Fruit fly (Drosophila melanogaster) whole organism, embryonic: ENCODE results near the gene Spec2.

Experiments
- Ada2b ChIP-seq: fragments of 200-800 bp; sonication (Bioruptor generic); IDR thresholded peaks from 2 replicates; pipeline ENCODE4 v1.3.6; 2022; ENCODE audit warnings: missing biosample characterization, missing genetic modification characterization
- BEAF-32 ChIP-seq: fragments of 200-800 bp; sonication (Bioruptor generic); optimal IDR thresholded peaks from 3 replicates; lab custom pipeline; 2017; ENCODE audit warnings: missing biosample characterization, missing genetic modification characterization, mild to moderate bottlenecking, moderate library complexity, missing genetic modification reagents
- CG10462 ChIP-seq: fragments of 200-800 bp; sonication (Bioruptor generic); optimal IDR thresholded peaks from 2 replicates; lab custom pipeline; 2016; ENCODE audit warnings: missing biosample characterization, missing genetic modification characterization
- CG10654 ChIP-seq: fragments of 200-800 bp; sonication (Bioruptor generic); optimal IDR thresholded peaks from 2 replicates; lab custom pipeline; 2016; ENCODE audit warnings: missing biosample characterization, missing genetic modification characterization
- CG11504 ChIP-seq: fragments of 200-800 bp; sonication (Bioruptor generic); optimal IDR thresholded peaks from 3 replicates; lab custom pipeline; 2019; ENCODE audit warnings: missing biosample characterization, mild to moderate bottlenecking, missing genetic modification characterization, moderate library complexity
- CG15073 ChIP-seq: fragments of 200-800 bp; sonication (Bioruptor generic); optimal IDR thresholded peaks from 2 replicates; lab custom pipeline; 2016; ENCODE audit warnings: missing biosample characterization, missing genetic modification characterization
- CG15514 ChIP-seq: fragments of 200-800 bp; sonication (Bioruptor generic); optimal IDR thresholded peaks from 3 replicates; lab custom pipeline; 2017; ENCODE audit warnings: missing biosample characterization, missing genetic modification characterization, mild to moderate bottlenecking, moderate library complexity, missing genetic modification reagents
- CG1602 ChIP-seq: fragments of 200-800 bp; sonication (Bioruptor generic); optimal IDR thresholded peaks from 3 replicates; lab custom pipeline; 2016; ENCODE audit warnings: missing biosample characterization, missing genetic modification characterization
- CG18262 ChIP-seq: fragments of 200-800 bp; optimal IDR thresholded peaks from 3 replicates; lab custom pipeline; 2019; ENCODE audit warnings: missing biosample characterization, mild to moderate bottlenecking, missing genetic modification characterization, moderate library complexity
- CG2116 ChIP-seq: fragments of 200-800 bp; sonication (Bioruptor generic); optimal IDR thresholded peaks from 3 replicates; lab custom pipeline; 2018; ENCODE audit warnings: missing biosample characterization, mild to moderate bottlenecking, missing genetic modification characterization
- CG2875 ChIP-seq: fragments of 200-800 bp; sonication (Bioruptor generic); optimal IDR thresholded peaks from 2 replicates; lab custom pipeline; 2017; ENCODE audit warnings: missing biosample characterization, mild to moderate bottlenecking, missing genetic modification characterization, missing genetic modification reagents
- CG32767 ChIP-seq: fragments of 200-800 bp; sonication (Bioruptor generic); IDR thresholded peaks from 2 replicates; pipeline ENCODE4 v1.3.6; 2022; ENCODE audit warnings: missing biosample characterization, missing genetic modification characterization
- CG4730 ChIP-seq: fragments of 200-800 bp; sonication (Bioruptor generic); IDR thresholded peaks from 2 replicates; pipeline ENCODE4 v1.3.6; 2022; ENCODE audit warnings: missing biosample characterization, missing genetic modification characterization
- CG7963 ChIP-seq: fragments of 200-800 bp; sonication (Bioruptor generic); IDR thresholded peaks from 3 replicates; pipeline ENCODE4 v1.3.6; 2022; ENCODE audit warnings: missing biosample characterization, missing genetic modification characterization; ENCODE audit not compliant: partially characterized antibody
- CG9609 ChIP-seq: fragments of 200-800 bp; sonication (Bioruptor generic); optimal IDR thresholded peaks from 3 replicates; lab custom pipeline; 2016; ENCODE audit warnings: missing biosample characterization, missing genetic modification characterization
- Chrac-16 ChIP-seq: fragments of 200-800 bp; sonication (Bioruptor generic); optimal IDR thresholded peaks from 3 replicates; lab custom pipeline; 2016; ENCODE audit warnings: missing biosample characterization, missing genetic modification characterization
- Dref ChIP-seq: fragments of 200-800 bp; sonication (Bioruptor generic); IDR thresholded peaks from 2 replicates; pipeline ENCODE4 v1.3.6; 2022; ENCODE audit warnings: missing biosample characterization, missing genetic modification characterization
- ERR ChIP-seq: fragments of 200-800 bp; sonication (Bioruptor generic); optimal IDR thresholded peaks from 2 replicates; lab custom pipeline; 2016; ENCODE audit warnings: missing biosample characterization, missing genetic modification characterization
- HLH4C ChIP-seq: fragments of 200-800 bp; sonication (Bioruptor generic); IDR thresholded peaks from 3 replicates; pipeline ENCODE4 v1.3.6; 2022; ENCODE audit warnings: missing biosample characterization, missing genetic modification characterization; ENCODE audit not compliant: partially characterized antibody
- HmgZ ChIP-seq: fragments of 200-800 bp; sonication (Bioruptor generic); optimal IDR thresholded peaks from 2 replicates; lab custom pipeline; 2018; ENCODE audit warnings: missing biosample characterization, mild to moderate bottlenecking, missing genetic modification characterization
- Hr3 ChIP-seq: fragments of 200-800 bp; sonication (Bioruptor generic); optimal IDR thresholded peaks from 3 replicates; lab custom pipeline; 2016; ENCODE audit warnings: missing biosample characterization, missing genetic modification characterization
- Meics ChIP-seq: fragments of 200-800 bp; sonication (Bioruptor generic); optimal IDR thresholded peaks from 2 replicates; lab custom pipeline; 2017; ENCODE audit warnings: missing biosample characterization, mild to moderate bottlenecking, missing genetic modification characterization
- NC2α ChIP-seq: fragments of 200-800 bp; sonication (Bioruptor generic); optimal IDR thresholded peaks from 2 replicates; lab custom pipeline; 2016; ENCODE audit warnings: missing biosample characterization, missing genetic modification characterization
- Ravus ChIP-seq: fragments of 200-800 bp; sonication (Bioruptor generic); IDR thresholded peaks from 2 replicates; pipeline ENCODE4 v1.3.6; 2022; ENCODE audit warnings: missing biosample characterization, missing genetic modification characterization
- Scr ChIP-seq: fragments of 200-800 bp; sonication (Bioruptor generic); IDR thresholded peaks from 2 replicates; pipeline ENCODE4 v1.3.6; 2022; ENCODE audit warnings: missing biosample characterization, missing genetic modification characterization; ENCODE audit not compliant: partially characterized antibody
- Sin3A ChIP-seq: fragments of >200 bp; optimal IDR thresholded peaks from 2 replicates; lab custom pipeline; 2018
- Six4 ChIP-seq: fragments of 200-800 bp; sonication (Bioruptor generic); optimal IDR thresholded peaks from 2 replicates; lab custom pipeline; 2016; ENCODE audit warnings: missing biosample characterization, missing genetic modification characterization
- Trl ChIP-seq, 3 experiments: fragments of >200 bp in 2 of 3; fragments of 200-800 bp in 1 of 3; sonication (Bioruptor generic) in 1 of 3; optimal IDR thresholded peaks; 2 replicates in 1 of 3; 3 replicates in 2 of 3; lab custom pipeline; 2016 to 2017; ENCODE audit warnings: missing biosample characterization in 1 of 3, missing genetic modification characterization in 1 of 3
- Vsx1 ChIP-seq: fragments of 200-800 bp; sonication (Bioruptor generic); optimal IDR thresholded peaks from 2 replicates; lab custom pipeline; 2017; ENCODE audit warnings: missing biosample characterization, mild to moderate bottlenecking, missing genetic modification characterization, missing genetic modification reagents
- Xbp1 ChIP-seq: fragments of 200-800 bp; sonication (Bioruptor generic); optimal IDR thresholded peaks from 3 replicates; lab custom pipeline; 2016; ENCODE audit warnings: missing biosample characterization, mild to moderate bottlenecking, missing genetic modification characterization
- amos ChIP-seq: fragments of 200-800 bp; sonication (Bioruptor generic); IDR thresholded peaks from 2 replicates; pipeline ENCODE4 v1.3.6; 2022; ENCODE audit warnings: missing biosample characterization, missing genetic modification characterization; ENCODE audit not compliant: partially characterized antibody
- ap ChIP-seq: fragments of 200-800 bp; sonication (Bioruptor generic); IDR thresholded peaks from 2 replicates; pipeline ENCODE4 v1.3.6; 2022; ENCODE audit warnings: missing biosample characterization, missing genetic modification characterization
- croc ChIP-seq: fragments of 200-800 bp; sonication (Bioruptor generic); conservative IDR thresholded peaks from 3 replicates; pipeline ENCODE4 v1.3.6; 2022; ENCODE audit warnings: missing biosample characterization, missing genetic modification characterization
- dimm ChIP-seq: fragments of 200-800 bp; sonication (Bioruptor generic); IDR thresholded peaks from 2 replicates; pipeline ENCODE4 v1.3.6; 2022; ENCODE audit warnings: missing biosample characterization, missing genetic modification characterization
- gce ChIP-seq: fragments of 200-800 bp; sonication (Bioruptor generic); IDR thresholded peaks from 3 replicates; pipeline ENCODE4 v1.3.6; 2022; ENCODE audit warnings: missing biosample characterization, missing genetic modification characterization
- her ChIP-seq: fragments of 200-800 bp; sonication (Bioruptor generic); optimal IDR thresholded peaks from 2 replicates; lab custom pipeline; 2016; ENCODE audit warnings: missing biosample characterization, missing genetic modification characterization
- inv ChIP-seq: fragments of 200-800 bp; sonication (Bioruptor generic); IDR thresholded peaks from 2 replicates; pipeline ENCODE4 v1.3.6; 2022; ENCODE audit warnings: missing biosample characterization, missing genetic modification characterization; ENCODE audit not compliant: partially characterized antibody
- maf-S ChIP-seq: fragments of 200-800 bp; sonication (Bioruptor generic); optimal IDR thresholded peaks from 2 replicates; lab custom pipeline; 2016; ENCODE audit warnings: missing biosample characterization, missing genetic modification characterization
- pzg ChIP-seq: fragments of 200-800 bp; sonication (Bioruptor generic); optimal IDR thresholded peaks from 3 replicates; lab custom pipeline; 2018; ENCODE audit warnings: missing biosample characterization, mild to moderate bottlenecking, missing genetic modification characterization, moderate library complexity
- salm ChIP-seq: fragments of 200-800 bp; sonication (Bioruptor generic); optimal IDR thresholded peaks from 2 replicates; lab custom pipeline; 2018; ENCODE audit warnings: missing biosample characterization, mild to moderate bottlenecking, missing genetic modification characterization
- sr ChIP-seq: fragments of 200-800 bp; sonication (Bioruptor generic); IDR thresholded peaks from 3 replicates; pipeline ENCODE4 v1.3.6; 2022; ENCODE audit warnings: missing biosample characterization, missing genetic modification characterization
- sug ChIP-seq: fragments of 200-800 bp; optimal IDR thresholded peaks from 2 replicates; lab custom pipeline; 2019; ENCODE audit warnings: missing biosample characterization, mild to moderate bottlenecking, missing genetic modification characterization, moderate library complexity
- tll ChIP-seq, 2 experiments: fragments of 200-800 bp in 1 of 2; fragments of >200 bp in 1 of 2; sonication (Bioruptor generic) in 1 of 2; optimal IDR thresholded peaks; 2 replicates each; lab custom pipeline; 2017 to 2019; ENCODE audit warnings: missing biosample characterization in 2 of 2, missing genetic modification characterization in 2 of 2, mild to moderate bottlenecking in 1 of 2, moderate library complexity in 1 of 2
- ttk ChIP-seq: fragments of 200-800 bp; sonication (Bioruptor generic); IDR thresholded peaks from 2 replicates; pipeline ENCODE4 v2.1.2; 2022; ENCODE audit warnings: missing biosample characterization, missing genetic modification characterization
- usp ChIP-seq: fragments of >200 bp; optimal IDR thresholded peaks from 2 replicates; lab custom pipeline; 2017; ENCODE audit warnings: missing biosample characterization, missing genetic modification characterization
- vfl ChIP-seq: fragments of 200-800 bp; sonication (Bioruptor generic); optimal IDR thresholded peaks from 2 replicates; lab custom pipeline; 2016; ENCODE audit warnings: missing biosample characterization, missing genetic modification characterization
- vnd ChIP-seq: fragments of 200-800 bp; sonication (Bioruptor generic); IDR thresholded peaks from 3 replicates; pipeline ENCODE4 v1.3.6; 2022; ENCODE audit warnings: missing biosample characterization, missing genetic modification characterization; ENCODE audit not compliant: partially characterized antibody

Gene Spec2

DNA sequence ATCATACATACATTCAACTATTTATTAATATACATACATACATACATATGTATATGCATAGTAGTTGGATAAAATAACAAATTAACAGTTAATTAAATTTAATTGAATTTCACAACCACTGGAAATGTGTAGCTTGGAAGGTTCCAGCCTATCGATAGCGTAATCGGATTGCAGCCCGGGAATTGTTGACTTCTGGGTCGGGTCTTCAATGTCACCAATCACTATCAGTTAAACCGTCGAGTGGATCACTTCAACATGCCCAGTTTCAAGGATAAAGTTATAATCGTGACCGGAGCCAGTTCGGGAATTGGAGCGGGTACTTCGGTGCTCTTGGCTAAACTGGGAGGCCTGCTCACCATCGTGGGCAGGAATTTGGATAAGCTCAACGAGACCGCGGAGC is 9.5 kb upstream of the Spec2 start, which contains the start of gene CG12171 (continued):
- TF ChIP-seq CG18262 (tag; lab: Kevin White, UChicago) = no peak
- no peak for TF ChIP-seq CG9609 (GFP tag; lab: Kevin White, UChicago)
- TF ChIP-seq NC2α (GFP tag; lab: Kevin White, UChicago) = no peak
- peak; percentile 52 for TF ChIP-seq BEAF-32 (GFP tag; lab: Kevin White, UChicago)
- TF ChIP-seq ap (GFP tag; lab: Robert Waterston, UW) = no peak
- TF ChIP-seq CG1602 = no peak
- TF ChIP-seq CG4730 = no peak
- no peak for TF ChIP-seq CG10462 (GFP tag; lab: Kevin White, UChicago)
- TF ChIP-seq ttk = no peak
- no peak for TF ChIP-seq her (GFP tag; lab: Kevin White, UChicago)
- TF ChIP-seq Ravus = no peak
- no peak for TF ChIP-seq Trl (optimal IDR thresholded peaks at IDR 0.05; lab: Kevin White, UChicago)
- TF ChIP-seq Trl (GFP tag; optimal IDR thresholded peaks at IDR 0.05; lab: Kevin White, UChicago) = no peak
- TF ChIP-seq Meics = no peak
- TF ChIP-seq inv (GFP tag; lab: Robert Waterston, UW) = 0 out of 2 replicates have a peak, but pooled peaks have one; percentile 18
- peak; percentile 49; the same call in 1 of the 3 replicates for TF ChIP-seq vnd
- TF ChIP-seq CG32767 (GFP tag; lab: Robert Waterston, UW) = no peak
- TF ChIP-seq HmgZ (tag; lab: Kevin White, UChicago) = peak; percentile 13
- no peak for TF ChIP-seq sr (GFP tag; lab: Robert Waterston, UW)
- TF ChIP-seq sug (tag; lab: Kevin White, UChicago) = peak; percentile 16
- peak; percentile 60 for TF ChIP-seq Dref (GFP tag; lab: Robert Waterston, UW)
- no peak for TF ChIP-seq salm (tag; lab: Kevin White, UChicago)
- TF ChIP-seq CG10654 (GFP tag; lab: Kevin White, UChicago) = no peak
- no peak for TF ChIP-seq Vsx1 (GFP tag; lab: Kevin White, UChicago)
- no peak for TF ChIP-seq Sin3A (lab: Kevin White, UChicago)
- no peak for TF ChIP-seq Hr3 (GFP tag; lab: Kevin White, UChicago)
- peak; percentile 40 for TF ChIP-seq ERR
- no peak for TF ChIP-seq dimm
- TF ChIP-seq HLH4C (GFP tag; lab: Robert Waterston, UW) = no peak
- TF ChIP-seq usp (GFP tag; lab: Kevin White, UChicago) = no peak
- peak; percentile 43 for TF ChIP-seq Scr (GFP tag; lab: Robert Waterston, UW)
- peak; percentile 31 for TF ChIP-seq pzg (GFP tag; lab: Kevin White, UChicago)
- no peak for TF ChIP-seq CG15073
- no peak for TF ChIP-seq gce (GFP tag; lab: Robert Waterston, UW)
- TF ChIP-seq amos (GFP tag; lab: Robert Waterston, UW) = peak; percentile 52
- no peak for TF ChIP-seq Ada2b (GFP tag; lab: Robert Waterston, UW)
- TF ChIP-seq CG11504 (tag; lab: Kevin White, UChicago) = no peak
- TF ChIP-seq CG2875 (GFP tag; lab: Kevin White, UChicago) = no peak
- no peak for TF ChIP-seq Chrac-16 (GFP tag; lab: Kevin White, UChicago)
- TF ChIP-seq CG15514 = peak; percentile 76
- TF ChIP-seq croc (GFP tag; lab: Robert Waterston, UW) = no peak
- TF ChIP-seq vfl (GFP tag; lab: Kevin White, UChicago) = no peak
- peak; percentile 96 for TF ChIP-seq CG2116 (GFP tag; lab: Kevin White, UChicago)
- peak in 1 of 2 experiments; percentile 23 for TF ChIP-seq tll (GFP tag; optimal IDR thresholded peaks at IDR 0.05; lab: Kevin White, UChicago)
- TF ChIP-seq CG7963 = no peak
- no peak for TF ChIP-seq maf-S (GFP tag; lab: Kevin White, UChicago)
- TF ChIP-seq Xbp1 (GFP tag; lab: Kevin White, UChicago) = no peak
- TF ChIP-seq Six4 (GFP tag; lab: Kevin White, UChicago) = no peak
